Worm (Caenorhabditis elegans) whole organism, L1 larva: Measurements from ENCODE around the gene F42A10.7.

Experiments used
- fkh-10 ChIP-seq: sonication (generic microtip); optimal IDR thresholded peaks from 2 replicates; lab custom pipeline; 2017; ENCODE audit warnings: missing biosample characterization, missing genetic modification reagents, missing genetic modification characterization
- irx-1 ChIP-seq: sonication (generic microtip); optimal IDR thresholded peaks from 2 replicates; lab custom pipeline; 2016; ENCODE audit warnings: missing genetic modification characterization, missing compliant biosample characterization
- mef-2 ChIP-seq: fragments of 150-350 bp; optimal IDR thresholded peaks from 2 replicates; lab custom pipeline; 2014; ENCODE audit warnings: missing biosample characterization, missing genetic modification characterization
- unc-62 ChIP-seq: fragments of 150-350 bp; optimal IDR thresholded peaks from 2 replicates; lab custom pipeline; 2014; ENCODE audit warnings: missing biosample characterization, missing genetic modification reagents, missing genetic modification characterization

DNA sequence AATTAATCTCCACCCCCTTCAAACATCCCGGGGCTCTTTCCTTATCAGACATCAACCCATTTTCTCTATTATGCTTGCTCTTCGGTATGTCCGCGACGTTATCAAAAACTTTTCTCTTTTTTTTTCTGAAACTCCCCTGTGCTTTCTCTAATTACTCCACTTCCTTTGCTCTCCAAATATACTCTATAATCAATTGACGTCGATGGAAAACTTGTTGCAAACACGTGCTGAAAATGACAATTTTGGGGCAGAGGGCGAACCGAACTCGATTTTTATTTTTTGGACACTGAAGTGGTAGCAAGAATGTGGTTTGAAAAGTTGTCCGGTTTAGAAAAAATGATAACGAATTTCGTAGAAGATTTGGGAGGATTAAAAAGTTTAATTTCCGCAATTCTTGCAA lies 576 bp upstream of the F42A10.7 start:
- TF ChIP-seq fkh-10: no peak
- TF ChIP-seq mef-2 (tag; lab: Kevin White, UChicago): no peak
- no peak for TF ChIP-seq irx-1 (tag; lab: Kevin White, UChicago)
- no peak for TF ChIP-seq unc-62 (GFP tag; lab: Kevin White, UChicago)
